Worm (Caenorhabditis elegans): ENCODE data around the gene E02C12.12.

E02C12.12 gene

DNA sequence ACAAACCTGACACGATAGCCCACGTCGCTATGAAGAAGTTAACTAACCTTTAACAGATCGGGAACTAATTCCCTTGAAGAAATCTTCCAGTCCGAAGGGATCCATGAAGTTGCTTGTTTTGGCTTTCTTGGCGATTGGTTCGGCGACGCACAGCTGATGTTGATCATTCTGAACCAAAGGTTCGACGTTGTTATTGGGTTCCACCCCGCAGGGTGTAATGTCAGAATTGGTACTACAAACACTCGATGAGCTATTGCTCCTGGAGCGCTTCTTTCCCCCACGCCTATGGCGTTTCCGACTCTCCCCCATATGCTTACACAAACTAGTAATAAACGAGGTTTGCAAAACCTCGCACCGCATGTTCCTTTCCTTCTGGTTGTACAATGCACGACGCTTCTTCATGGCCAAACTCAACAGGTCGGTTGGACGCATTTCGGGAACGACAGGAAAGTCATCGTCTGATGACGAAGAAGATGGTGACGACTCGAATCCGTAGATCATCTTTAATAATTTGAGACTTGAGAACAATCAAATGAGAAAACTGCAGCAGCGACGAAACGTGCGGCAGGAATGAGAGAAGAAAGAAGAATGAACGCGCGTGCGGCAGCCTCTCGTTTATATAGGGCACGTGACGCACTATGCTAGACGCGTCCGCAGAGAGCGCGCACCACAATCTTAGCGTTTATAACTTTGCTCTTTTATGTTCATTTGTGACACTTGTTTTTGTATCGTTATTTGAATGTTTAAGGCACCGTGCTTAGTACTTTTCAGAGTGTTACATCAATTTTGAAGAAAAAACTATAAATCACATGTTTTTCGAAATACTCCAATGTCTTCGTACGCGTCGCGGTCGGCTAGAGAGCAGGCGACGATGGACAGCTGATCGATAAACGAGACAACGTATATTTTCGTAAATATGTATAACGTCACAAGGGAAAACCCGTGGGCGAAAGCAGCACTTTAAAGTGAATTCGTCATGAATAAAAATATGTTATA, 38.2 kb downstream of the E02C12.12 start, which contains the start of gene tos-1 (continued):
- TF ChIP-seq ceh-90 (tag; optimal IDR thresholded peaks at IDR 0.05) (peak; percentile 35), sup-37 (GFP tag; optimal IDR thresholded peaks at IDR 0.05) (peak; percentile 98), nhr-11 (tag; optimal IDR thresholded peaks at IDR 0.05) (peak; percentile 97), alr-1 (tag; optimal IDR thresholded peaks at IDR 0.05; ENCODE audit: borderline replicate concordance) (no peak), ceh-82 (tag; optimal IDR thresholded peaks at IDR 0.05) (peak; percentile 73 to 95 (median 94)), hlh-17 (GFP tag; optimal IDR thresholded peaks at IDR 0.05; ENCODE audit: borderline replicate concordance) (no peak), lin-35 (GFP tag; optimal IDR thresholded peaks at IDR 0.05) (peak; percentile 87 to 93), mab-9 (GFP tag; IDR thresholded peaks at IDR 0.05) (peak; percentile 95), ces-1 (GFP tag; optimal IDR thresholded peaks at IDR 0.05) (no peak), unc-130 (tag; optimal IDR thresholded peaks at IDR 0.05) (peak; percentile 69), sox-4 (tag; optimal IDR thresholded peaks at IDR 0.05) (peak; percentile 97), elt-3 (tag; optimal IDR thresholded peaks at IDR 0.05) (peak in 5 of 6 experiments; percentile 81 to 98 (median 90)), dpl-1 (GFP tag; optimal IDR thresholded peaks at IDR 0.05) (peak; percentile 78 to 85 (median 80)), unc-30 (tag; optimal IDR thresholded peaks at IDR 0.05) (no peak), ceh-88 (GFP tag; IDR thresholded peaks at IDR 0.05) (peak; percentile 99), pax-3 (tag; optimal IDR thresholded peaks at IDR 0.05) (peak; percentile 100), Y116A8C.19 (tag; optimal IDR thresholded peaks at IDR 0.05; ENCODE audit: borderline replicate concordance) (peak; percentile 44), egl-27 (tag; optimal IDR thresholded peaks at IDR 0.05) (peak; percentile 82 to 95), nhr-28 (tag; optimal IDR thresholded peaks at IDR 0.05) (peak; percentile 72), hlh-4 (tag; optimal IDR thresholded peaks at IDR 0.05) (peak; percentile 73), fkh-8 (tag; optimal IDR thresholded peaks at IDR 0.05) (peak; percentile 100), fos-1 (tag; optimal IDR thresholded peaks at IDR 0.05) (peak; percentile 90), lir-3 (tag; optimal IDR thresholded peaks at IDR 0.05; ENCODE audit: poor library complexity) (peak; percentile 89), elt-2 (tag; optimal IDR thresholded peaks at IDR 0.05) (peak; percentile 98), nhr-76 (tag; optimal IDR thresholded peaks at IDR 0.05) (peak; percentile 85), F16B12.6 (tag; optimal IDR thresholded peaks at IDR 0.05) (no peak), fkh-4 (tag; optimal IDR thresholded peaks at IDR 0.05; ENCODE audit: borderline replicate concordance) (peak; percentile 92), C16A3.4 (tag; optimal IDR thresholded peaks at IDR 0.05) (peak; percentile 97), aha-1 (tag; optimal IDR thresholded peaks at IDR 0.05) (peak; percentile 90), swsn-7 (tag; optimal IDR thresholded peaks at IDR 0.05) (peak; percentile 100), isw-1 (GFP tag; IDR thresholded peaks at IDR 0.05) (peak; percentile 99), nhr-90 (tag; optimal IDR thresholded peaks at IDR 0.05; ENCODE audit: poor library complexity) (peak; percentile 99), tlp-1 (tag; optimal IDR thresholded peaks at IDR 0.05) (no peak), nhr-71 (tag; optimal IDR thresholded peaks at IDR 0.05) (peak; percentile 100), nhr-20 (tag; optimal IDR thresholded peaks at IDR 0.05) (peak; percentile 100), fkh-10 (GFP tag; optimal IDR thresholded peaks at IDR 0.05) (peak; percentile 98), tbx-2 (tag; optimal IDR thresholded peaks at IDR 0.05) (peak; percentile 99), ztf-4 (tag; optimal IDR thresholded peaks at IDR 0.05) (peak; percentile 95), efl-1 (optimal IDR thresholded peaks at IDR 0.05) (peak; percentile 90 to 92), efl-1 (GFP tag; optimal IDR thresholded peaks at IDR 0.05 in 1 of 2) (peak; percentile 78 to 99), skn-1 (tag; optimal IDR thresholded peaks at IDR 0.05) (peak; percentile 69), blmp-1 (tag; optimal IDR thresholded peaks at IDR 0.05) (peak; percentile 72), egl-13 (tag; optimal IDR thresholded peaks at IDR 0.05) (peak; percentile 99), ets-5 (GFP tag; IDR thresholded peaks at IDR 0.05) (0 out of 2 replicates have a peak, but pooled peaks have one; percentile 69), mef-2 (tag; optimal IDR thresholded peaks at IDR 0.05) (peak; percentile 14)

Data from whole organism, L1 larva.